Worm (Caenorhabditis elegans) whole organism, late embryonic: ENCODE measurements around the gene vps-8.

Experiments
- C08G9.2 ChIP-seq: sonication (generic microtip); optimal IDR thresholded peaks from 2 replicates; lab custom pipeline; 2016; ENCODE audit warnings: mild to moderate bottlenecking, missing genetic modification characterization, moderate library complexity, missing compliant biosample characterization
- Y22D7AL.16 ChIP-seq: sonication (generic microtip); optimal IDR thresholded peaks from 2 replicates; lab custom pipeline; 2016; ENCODE audit warnings: missing genetic modification characterization, missing compliant biosample characterization
- ama-1 ChIP-seq: fragments of 150-350 bp; optimal IDR thresholded peaks from 2 replicates; lab custom pipeline; 2014
- ceh-19 ChIP-seq: fragments of 200-800 bp; sonication (Bioruptor generic); optimal IDR thresholded peaks from 2 replicates; lab custom pipeline; 2018; ENCODE audit warnings: mild to moderate bottlenecking, missing genetic modification characterization, missing compliant biosample characterization
- ceh-34 ChIP-seq: sonication (generic microtip); optimal IDR thresholded peaks from 2 replicates; lab custom pipeline; 2016; ENCODE audit warnings: mild to moderate bottlenecking, missing genetic modification characterization, missing compliant biosample characterization
- ets-4 ChIP-seq: sonication (generic microtip); optimal IDR thresholded peaks from 2 replicates; lab custom pipeline; 2016; ENCODE audit warnings: missing genetic modification characterization, missing compliant biosample characterization
- fax-1 ChIP-seq: sonication (generic microtip); optimal IDR thresholded peaks from 2 replicates; lab custom pipeline; 2016; ENCODE audit warnings: missing genotype, missing genetic modification characterization, missing compliant biosample characterization
- lin-11 ChIP-seq: fragments of 200-800 bp; sonication (Bioruptor generic); optimal IDR thresholded peaks from 2 replicates; lab custom pipeline; 2018; ENCODE audit warnings: mild to moderate bottlenecking, missing genetic modification characterization, missing compliant biosample characterization
- nhr-11 ChIP-seq: fragments of 150-350 bp; optimal IDR thresholded peaks from 2 replicates; lab custom pipeline; 2014; ENCODE audit warnings: missing biosample characterization, missing genetic modification characterization
- pha-4 ChIP-seq: fragments of 150-350 bp; optimal IDR thresholded peaks from 2 replicates; lab custom pipeline; 2018; ENCODE audit warnings: missing biosample characterization, missing genetic modification reagents, missing genetic modification characterization
- pqm-1 ChIP-seq: sonication (generic microtip); optimal IDR thresholded peaks from 2 replicates; lab custom pipeline; 2016; ENCODE audit warnings: missing genetic modification characterization, missing compliant biosample characterization
- sox-4 ChIP-seq: sonication (generic microtip); optimal IDR thresholded peaks from 2 replicates; lab custom pipeline; 2017; ENCODE audit warnings: mild to moderate bottlenecking, missing genetic modification characterization, inconsistent platforms, missing compliant biosample characterization
- tbx-2 ChIP-seq: sonication (generic microtip); optimal IDR thresholded peaks from 2 replicates; lab custom pipeline; 2016; ENCODE audit warnings: missing genetic modification characterization, missing compliant biosample characterization
- unc-42 ChIP-seq: sonication (generic microtip); optimal IDR thresholded peaks from 2 replicates; lab custom pipeline; 2016; ENCODE audit warnings: missing genotype, missing genetic modification characterization, missing compliant biosample characterization

- TF ChIP-seq pha-4 (tag; lab: Kevin White, UChicago) (no peak), lin-11 (tag; lab: Kevin White, UChicago) (no peak), C08G9.2 (tag; lab: Kevin White, UChicago) (no peak), fax-1 (no peak), ceh-34 (tag; lab: Kevin White, UChicago) (no peak), sox-4 (tag; lab: Kevin White, UChicago) (no peak), nhr-11 (tag; lab: Kevin White, UChicago) (no peak), ama-1 (lab: Kevin White, UChicago) (no peak), tbx-2 (no peak), unc-42 (tag; lab: Kevin White, UChicago) (no peak), pqm-1 (tag; lab: Kevin White, UChicago) (no peak), ets-4 (tag; lab: Kevin White, UChicago) (no peak), ceh-19 (no peak), Y22D7AL.16 (no peak)
These were observed 5.4 kb downstream of the vps-8 start, which contains the start of gene C42C1.3 for ce11 chrIV:12270392-12270791.
